Worm (Caenorhabditis elegans) whole organism, dauer: ENCODE data around the gene kin-9.

Source experiments
- unc-62 ChIP-seq: sonication (generic microtip); optimal IDR thresholded peaks from 2 replicates; lab custom pipeline; 2017; ENCODE audit warnings: missing biosample characterization, missing genetic modification reagents, missing genetic modification characterization

The kin-9 gene

DNA sequence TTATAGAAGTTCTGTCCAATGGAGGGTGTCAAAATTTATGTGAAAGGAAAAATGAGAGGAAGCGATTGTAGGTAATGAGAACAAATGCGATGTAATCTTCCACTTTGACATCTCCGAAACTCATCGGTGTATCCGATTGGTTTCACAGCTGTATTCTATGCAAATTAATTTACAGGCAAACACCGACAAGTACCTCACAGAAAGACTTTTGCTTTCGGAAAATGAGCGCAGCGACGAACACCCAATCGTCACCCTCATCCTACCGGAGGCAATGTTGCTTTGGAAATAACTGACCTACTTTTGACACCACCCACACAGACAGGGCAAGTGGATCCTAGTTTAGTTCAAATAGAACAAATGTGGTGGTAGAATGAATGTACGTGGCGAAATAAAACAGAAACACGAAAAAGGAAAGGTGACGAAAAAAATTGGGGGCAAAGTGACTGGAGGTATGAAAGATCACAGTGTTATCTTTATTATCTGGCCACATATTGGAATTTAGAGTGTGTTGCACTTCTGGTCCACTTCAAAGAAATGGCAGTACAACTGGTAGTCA, 31.5 kb downstream of the kin-9 start:
- no peak for TF ChIP-seq unc-62 (GFP tag; lab: Kevin White, UChicago)

DNA sequence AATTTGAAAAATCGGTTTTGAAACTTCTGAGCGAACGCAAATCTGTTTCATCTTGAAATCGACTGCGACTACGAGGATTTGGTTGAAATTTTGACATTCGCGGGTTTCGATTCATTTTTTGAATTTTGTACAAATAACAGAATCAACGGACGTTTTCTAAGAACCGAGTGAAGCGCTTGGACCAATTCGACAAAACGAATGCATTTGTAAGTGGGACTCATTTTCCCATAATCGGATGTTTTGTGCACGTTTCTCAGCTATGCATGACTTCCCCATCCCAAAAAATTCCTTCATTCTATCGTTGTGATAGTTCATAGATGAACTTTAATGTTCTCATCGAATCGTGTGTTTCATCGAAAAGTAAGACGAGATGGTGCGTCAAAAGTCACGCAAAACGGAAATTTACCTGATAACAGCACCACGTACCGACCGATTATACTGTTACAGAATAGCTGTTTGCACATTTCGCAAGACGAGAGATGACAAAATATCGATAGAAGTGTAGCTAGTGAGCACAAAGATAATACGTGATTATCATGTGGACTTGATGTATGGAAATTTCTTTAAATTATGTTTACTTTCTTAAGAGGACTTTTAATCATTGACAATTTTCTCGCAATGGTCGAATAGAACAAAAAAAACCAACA, 37.8 kb downstream of the kin-9 start, which contains the start of gene mec-10:
TSS of gene mec-10 (minus strand) at position 189 of the 647 bp plus-strand sequence.
- no peak for TF ChIP-seq unc-62 (GFP tag; lab: Kevin White, UChicago)

DNA sequence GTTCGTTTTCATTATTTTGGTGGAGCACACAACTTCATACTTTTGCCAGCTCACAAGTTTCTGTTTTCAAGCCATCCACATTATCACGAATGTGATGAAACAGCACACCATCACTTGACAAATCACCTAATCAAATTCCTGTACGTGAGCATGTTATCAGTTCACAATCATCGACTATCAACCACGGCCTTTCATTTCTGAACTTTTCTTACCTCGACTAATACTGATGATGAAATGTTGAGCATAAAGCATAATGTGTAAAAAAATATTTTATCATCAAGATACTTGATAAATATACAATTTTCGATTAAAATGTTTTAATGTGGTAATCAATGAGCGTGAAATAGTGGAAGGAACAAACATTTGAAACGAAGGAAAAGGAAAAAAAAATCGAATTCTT, 41.0 kb downstream of the kin-9 start:
- no peak for TF ChIP-seq unc-62 (GFP tag; lab: Kevin White, UChicago)

DNA sequence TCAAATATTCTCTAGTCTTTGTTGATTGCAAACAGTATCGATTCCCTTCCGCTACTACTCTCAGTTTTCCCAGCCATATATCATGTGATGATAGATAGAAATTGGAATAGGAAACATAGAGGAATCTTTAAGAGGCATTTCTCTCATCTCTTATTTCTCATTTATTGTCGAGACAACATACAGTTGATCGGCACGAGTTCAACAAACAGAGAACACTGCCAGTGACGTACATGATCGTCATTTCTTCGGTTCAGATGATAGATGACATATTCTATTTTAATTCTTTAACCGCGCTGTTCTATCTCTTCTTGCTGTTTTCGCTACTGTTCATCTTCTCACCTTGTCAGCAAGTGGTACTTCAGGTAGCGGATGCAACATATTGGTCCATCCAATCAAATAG, 42.7 kb downstream of the kin-9 start:
- no peak for TF ChIP-seq unc-62 (GFP tag; lab: Kevin White, UChicago)

- TF ChIP-seq unc-62 (GFP tag; lab: Kevin White, UChicago), result no peak
These were observed 43.3 kb downstream of the kin-9 start, which contains the start of gene nhr-14 for ce11 chrX:8475759-8476228. Gene nhr-14, minus strand, starts transcription at chrX:8476178.

- TF ChIP-seq unc-62 (GFP tag; lab: Kevin White, UChicago), result no peak
These were observed 43.8 kb downstream of the kin-9 start for ce11 chrX:8476308-8476707.

ce11 chrX:8477048-8477806, 44.8 kb downstream of the kin-9 start:
- no peak for TF ChIP-seq unc-62 (GFP tag; lab: Kevin White, UChicago)

- TF ChIP-seq unc-62 (GFP tag; lab: Kevin White, UChicago), result no peak
These were observed 46.6 kb downstream of the kin-9 start for ce11 chrX:8479050-8479449.

- no peak for TF ChIP-seq unc-62 (GFP tag; lab: Kevin White, UChicago)
These were observed 49.3 kb downstream of the kin-9 start for ce11 chrX:8481716-8482115.

ce11 chrX:8483951-8484350, 51.5 kb downstream of the kin-9 start:
- TF ChIP-seq unc-62 (GFP tag; lab: Kevin White, UChicago), result no peak

DNA sequence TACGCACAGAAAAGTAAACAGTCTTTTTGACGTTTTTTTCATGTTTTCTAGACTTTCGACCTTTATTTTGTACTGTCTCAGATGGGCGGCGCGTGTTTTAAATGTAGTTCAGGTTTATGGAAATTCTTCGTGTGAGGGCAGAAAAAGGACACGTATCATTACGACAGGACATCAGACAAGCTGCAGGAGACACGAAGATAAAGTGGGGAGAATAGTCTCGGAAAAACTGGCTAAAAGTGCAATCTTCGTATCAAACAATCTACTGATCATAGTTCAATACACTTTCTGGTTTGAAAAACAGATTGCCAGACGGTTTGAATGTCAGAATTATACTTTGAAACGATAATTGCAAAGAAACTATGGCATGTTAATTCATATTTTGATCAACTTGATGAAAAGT, 52.9 kb downstream of the kin-9 start:
- no peak for TF ChIP-seq unc-62 (GFP tag; lab: Kevin White, UChicago)
